Worm (Caenorhabditis elegans) whole organism, mixed stage, embryonic: ENCODE data around the gene col-175.

Source experiments
- M03D4.4 ChIP-seq: sonication (generic microtip); optimal IDR thresholded peaks from 2 replicates; lab custom pipeline; 2017; ENCODE audit warnings: mild to moderate bottlenecking, missing genetic modification characterization, missing compliant biosample characterization
- bed-3 ChIP-seq: fragments of 200-800 bp; sonication (Bioruptor generic); optimal IDR thresholded peaks from 3 replicates; lab custom pipeline; 2018; ENCODE audit warnings: mild to moderate bottlenecking, missing genetic modification characterization, moderate library complexity, missing compliant biosample characterization
- blmp-1 ChIP-seq: fragments of 150-350 bp; optimal IDR thresholded peaks from 2 replicates; lab custom pipeline; 2014; ENCODE audit warnings: missing biosample characterization, missing genetic modification characterization
- ceh-39 ChIP-seq: fragments of 150-350 bp; optimal IDR thresholded peaks from 2 replicates; lab custom pipeline; 2014; ENCODE audit warnings: missing biosample characterization, missing genetic modification characterization
- ceh-43 ChIP-seq: fragments of 200-800 bp; sonication (Bioruptor generic); optimal IDR thresholded peaks from 2 replicates; lab custom pipeline; 2018; ENCODE audit warnings: mild to moderate bottlenecking, missing genetic modification characterization, moderate library complexity, missing compliant biosample characterization
- ceh-83 ChIP-seq: fragments of 200-800 bp; sonication (Bioruptor generic); optimal IDR thresholded peaks from 2 replicates; lab custom pipeline; 2018; ENCODE audit warnings: mild to moderate bottlenecking, missing genetic modification characterization, missing compliant biosample characterization
- cnd-1 ChIP-seq: fragments of 200-800 bp; sonication (Bioruptor generic); optimal IDR thresholded peaks from 2 replicates; lab custom pipeline; 2018; ENCODE audit warnings: mild to moderate bottlenecking, missing genetic modification characterization, missing compliant biosample characterization
- drap-1 ChIP-seq: fragments of 200-800 bp; sonication (Bioruptor generic); optimal IDR thresholded peaks from 3 replicates; lab custom pipeline; 2018; ENCODE audit warnings: mild to moderate bottlenecking, missing genetic modification characterization, missing compliant biosample characterization
- elt-1 ChIP-seq: sonication (generic microtip); optimal IDR thresholded peaks from 2 replicates; lab custom pipeline; 2017; ENCODE audit warnings: missing genetic modification characterization, mild to moderate bottlenecking, missing compliant biosample characterization, antibody characterized with exemption, moderate library complexity, borderline replicate concordance; ENCODE audit not compliant: insufficient read depth
- elt-3 ChIP-seq: fragments of 150-350 bp; optimal IDR thresholded peaks from 2 replicates; lab custom pipeline; 2014; ENCODE audit warnings: missing biosample characterization, missing genetic modification characterization
- flh-1 ChIP-seq: fragments of 200-800 bp; sonication (Bioruptor generic); optimal IDR thresholded peaks from 2 replicates; lab custom pipeline; 2018; ENCODE audit warnings: mild to moderate bottlenecking, missing genetic modification characterization, moderate library complexity, missing compliant biosample characterization
- hlh-1 ChIP-seq: fragments of 150-350 bp; optimal IDR thresholded peaks from 2 replicates; lab custom pipeline; 2014; ENCODE audit warnings: missing biosample characterization, missing genetic modification reagents, missing genetic modification characterization
- lin-32 ChIP-seq: fragments of 200-800 bp; sonication (Bioruptor generic); optimal IDR thresholded peaks from 2 replicates; lab custom pipeline; 2018; ENCODE audit warnings: mild to moderate bottlenecking, missing genetic modification characterization, missing compliant biosample characterization
- lsy-2 ChIP-seq: fragments of 150-350 bp; optimal IDR thresholded peaks from 2 replicates; lab custom pipeline; 2014; ENCODE audit warnings: missing biosample characterization, missing genetic modification characterization
- mep-1 ChIP-seq: fragments of 150-350 bp; optimal IDR thresholded peaks from 2 replicates; lab custom pipeline; 2017; ENCODE audit warnings: missing biosample characterization, missing genetic modification reagents, missing genetic modification characterization, inconsistent platforms
- mls-2 ChIP-seq: sonication (generic microtip); optimal IDR thresholded peaks from 2 replicates; lab custom pipeline; 2016; ENCODE audit warnings: mild to moderate bottlenecking, missing genetic modification characterization, moderate library complexity, missing compliant biosample characterization
- nhr-12 ChIP-seq: fragments of 150-350 bp; optimal IDR thresholded peaks from 2 replicates; lab custom pipeline; 2014; ENCODE audit warnings: missing biosample characterization, missing genetic modification characterization
- nhr-2 ChIP-seq: fragments of 150-350 bp; optimal IDR thresholded peaks from 2 replicates; lab custom pipeline; 2014; ENCODE audit warnings: missing biosample characterization, missing genetic modification characterization
- nhr-237 ChIP-seq: fragments of 150-350 bp; optimal IDR thresholded peaks from 2 replicates; lab custom pipeline; 2014; ENCODE audit warnings: missing biosample characterization, missing genetic modification characterization
- nhr-28 ChIP-seq: fragments of 150-350 bp; optimal IDR thresholded peaks from 2 replicates; lab custom pipeline; 2014; ENCODE audit warnings: missing biosample characterization, missing genetic modification characterization
- nhr-76 ChIP-seq: sonication (generic microtip); optimal IDR thresholded peaks from 2 replicates; lab custom pipeline; 2017; ENCODE audit warnings: missing biosample characterization, missing genetic modification characterization
- pha-4 ChIP-seq: fragments of 150-350 bp; optimal IDR thresholded peaks from 2 replicates; lab custom pipeline; 2018; ENCODE audit warnings: missing biosample characterization, missing genetic modification reagents, missing genetic modification characterization
- sem-2 ChIP-seq: fragments of 200-800 bp; sonication (Bioruptor generic); optimal IDR thresholded peaks from 2 replicates; lab custom pipeline; 2018; ENCODE audit warnings: mild to moderate bottlenecking, missing genetic modification characterization, missing compliant biosample characterization
- tbx-8 ChIP-seq: fragments of 200-800 bp; sonication (Bioruptor generic); optimal IDR thresholded peaks from 2 replicates; lab custom pipeline; 2018; ENCODE audit warnings: mild to moderate bottlenecking, missing genetic modification characterization, moderate library complexity, missing compliant biosample characterization
- unc-120 ChIP-seq: sonication (generic microtip); optimal IDR thresholded peaks from 2 replicates; lab custom pipeline; 2017; ENCODE audit warnings: missing genetic modification characterization, missing compliant biosample characterization; ENCODE audit not compliant: poor library complexity, severe bottlenecking
- unc-62 ChIP-seq: fragments of 150-350 bp; optimal IDR thresholded peaks from 2 replicates; lab custom pipeline; 2014; ENCODE audit warnings: missing biosample characterization, missing genetic modification reagents, missing genetic modification characterization
- zip-8 ChIP-seq: fragments of 150-350 bp; optimal IDR thresholded peaks from 2 replicates; lab custom pipeline; 2014; ENCODE audit warnings: missing biosample characterization, missing genetic modification characterization
- ztf-11 ChIP-seq: fragments of 150-350 bp; optimal IDR thresholded peaks from 2 replicates; lab custom pipeline; 2014; ENCODE audit warnings: missing biosample characterization, missing genetic modification characterization

The col-175 gene

ce11 chrX:9242123-9242522 is 7.7 kb upstream of the col-175 start, which contains the start of gene lgc-4:
TSS of gene lgc-4 (minus strand) at chrX:9242223.
- TF ChIP-seq bed-3 (GFP tag; lab: Kevin White, UChicago), result no peak
- no peak for TF ChIP-seq elt-1 (tag; lab: Kevin White, UChicago)
- TF ChIP-seq ceh-43 (GFP tag; lab: Kevin White, UChicago), result no peak
- TF ChIP-seq pha-4 (tag; lab: Kevin White, UChicago), result no peak
- TF ChIP-seq unc-120 (tag; lab: Kevin White, UChicago), result no peak
- no peak for TF ChIP-seq hlh-1 (tag; lab: Kevin White, UChicago)
- no peak for TF ChIP-seq blmp-1 (tag; lab: Kevin White, UChicago)
- TF ChIP-seq flh-1, result no peak
- TF ChIP-seq ceh-83 (GFP tag; lab: Kevin White, UChicago), result no peak
- no peak for TF ChIP-seq cnd-1

- TF ChIP-seq flh-1 (no peak), nhr-2 (tag; lab: Kevin White, UChicago) (no peak), hlh-1 (tag; lab: Kevin White, UChicago) (no peak), ztf-11 (no peak), nhr-28 (tag; lab: Kevin White, UChicago) (no peak)
Measured at ce11 chrX:9238692-9239091, 4.3 kb upstream of the col-175 start.

ce11 chrX:9237708-9238107 is 3.3 kb upstream of the col-175 start:
- no peak for TF ChIP-seq nhr-12 (tag; lab: Kevin White, UChicago)
- no peak for TF ChIP-seq bed-3 (GFP tag; lab: Kevin White, UChicago)
- TF ChIP-seq pha-4 (tag; lab: Kevin White, UChicago), result no peak
- TF ChIP-seq blmp-1 (tag; lab: Kevin White, UChicago), result no peak
- no peak for TF ChIP-seq elt-3 (tag; lab: Kevin White, UChicago)
- no peak for TF ChIP-seq unc-120 (tag; lab: Kevin White, UChicago)
- TF ChIP-seq hlh-1 (tag; lab: Kevin White, UChicago), result no peak
- no peak for TF ChIP-seq nhr-28 (tag; lab: Kevin White, UChicago)
- no peak for TF ChIP-seq nhr-2 (tag; lab: Kevin White, UChicago)
- TF ChIP-seq M03D4.4 (tag; lab: Kevin White, UChicago), result no peak

- TF ChIP-seq pha-4 (tag; lab: Kevin White, UChicago) (no peak), elt-3 (tag; lab: Kevin White, UChicago) (no peak), bed-3 (GFP tag; lab: Kevin White, UChicago) (no peak), lsy-2 (tag; lab: Kevin White, UChicago) (no peak), ceh-83 (GFP tag; lab: Kevin White, UChicago) (no peak), elt-1 (tag; lab: Kevin White, UChicago) (no peak), nhr-237 (tag; lab: Kevin White, UChicago) (no peak), drap-1 (GFP tag; lab: Kevin White, UChicago) (no peak), flh-1 (no peak)
Measured at ce11 chrX:9233805-9234204, 613 bp downstream of the col-175 start.

- TF ChIP-seq zip-8, result no peak
- TF ChIP-seq nhr-237 (tag; lab: Kevin White, UChicago), result no peak
- no peak for TF ChIP-seq elt-3 (tag; lab: Kevin White, UChicago)
- TF ChIP-seq ceh-83 (GFP tag; lab: Kevin White, UChicago), result no peak
- TF ChIP-seq bed-3 (GFP tag; lab: Kevin White, UChicago), result no peak
Measured at ce11 chrX:9232037-9232436, 2.4 kb downstream of the col-175 start, which contains the start of gene vav-1. TSS of gene vav-1 (minus strand) at chrX:9232137.

- no peak for TF ChIP-seq nhr-28 (tag; lab: Kevin White, UChicago)
- no peak for TF ChIP-seq mls-2
- TF ChIP-seq zip-8, result no peak
- no peak for TF ChIP-seq lin-32 (GFP tag; lab: Kevin White, UChicago)
- TF ChIP-seq ceh-39 (tag; lab: Kevin White, UChicago), result no peak
- TF ChIP-seq M03D4.4 (tag; lab: Kevin White, UChicago), result no peak
- TF ChIP-seq tbx-8 (GFP tag; lab: Kevin White, UChicago), result no peak
- no peak for TF ChIP-seq nhr-2 (tag; lab: Kevin White, UChicago)
- no peak for TF ChIP-seq bed-3 (GFP tag; lab: Kevin White, UChicago)
- TF ChIP-seq elt-1 (tag; lab: Kevin White, UChicago), result no peak
- no peak for TF ChIP-seq nhr-12 (tag; lab: Kevin White, UChicago)
- no peak for TF ChIP-seq nhr-76
- no peak for TF ChIP-seq ztf-11
- TF ChIP-seq mep-1, result no peak
- no peak for TF ChIP-seq pha-4 (tag; lab: Kevin White, UChicago)
- no peak for TF ChIP-seq unc-62 (GFP tag; lab: Kevin White, UChicago)
- no peak for TF ChIP-seq drap-1 (GFP tag; lab: Kevin White, UChicago)
- TF ChIP-seq hlh-1 (tag; lab: Kevin White, UChicago), result no peak
- TF ChIP-seq sem-2 (GFP tag; lab: Kevin White, UChicago), result no peak
Measured at ce11 chrX:9231556-9231955, 2.9 kb downstream of the col-175 start.
